Worm (Caenorhabditis elegans) whole organism, L1 larva: ENCODE data around the gene Y46E12A.5.

Experiments
- C04F5.9 ChIP-seq: sonication (generic microtip); optimal IDR thresholded peaks from 2 replicates; lab custom pipeline; 2016; ENCODE audit warnings: missing genetic modification characterization, missing compliant biosample characterization
- C34B4.2 ChIP-seq: sonication (generic microtip); optimal IDR thresholded peaks from 2 replicates; lab custom pipeline; 2017; ENCODE audit warnings: mild to moderate bottlenecking, missing genetic modification characterization, missing compliant biosample characterization
- blmp-1 ChIP-seq: fragments of 150-350 bp; optimal IDR thresholded peaks from 2 replicates; lab custom pipeline; 2014; ENCODE audit warnings: missing biosample characterization, missing genetic modification characterization
- ceh-63 ChIP-seq: fragments of 200-800 bp; sonication (Bioruptor generic); optimal IDR thresholded peaks from 2 replicates; lab custom pipeline; 2018; ENCODE audit warnings: mild to moderate bottlenecking, missing genetic modification characterization, missing compliant biosample characterization
- ceh-8 ChIP-seq: fragments of 200-800 bp; sonication (Bioruptor generic); optimal IDR thresholded peaks from 2 replicates; lab custom pipeline; 2018; ENCODE audit warnings: mild to moderate bottlenecking, missing genetic modification characterization, moderate library complexity, missing compliant biosample characterization
- ces-1 ChIP-seq: fragments of 150-350 bp; optimal IDR thresholded peaks from 2 replicates; lab custom pipeline; 2014; ENCODE audit warnings: missing biosample characterization, missing genetic modification reagents, missing genetic modification characterization
- dpl-1 ChIP-seq, 3 experiments: fragments of 150-350 bp in 2 of 3; sonication (generic microtip) in 1 of 3; optimal IDR thresholded peaks; 2 replicates each; lab custom pipeline; 2014 to 2017; ENCODE audit warnings: missing biosample characterization in 3 of 3, missing genetic modification characterization in 3 of 3, missing genetic modification reagents in 3 of 3
- egl-27 ChIP-seq, 2 experiments: fragments of 150-350 bp in 1 of 2; sonication (generic microtip); optimal IDR thresholded peaks; 3 replicates each; lab custom pipeline; 2017 to 2018; ENCODE audit warnings: missing biosample characterization in 2 of 2, missing genetic modification characterization in 2 of 2, missing genetic modification reagents in 2 of 2
- elt-2 ChIP-seq: sonication (generic microtip); optimal IDR thresholded peaks from 2 replicates; lab custom pipeline; 2016; ENCODE audit warnings: missing genetic modification characterization, mild to moderate bottlenecking, inconsistent platforms, missing compliant biosample characterization, missing genetic modification reagents
- fkh-10 ChIP-seq: sonication (generic microtip); optimal IDR thresholded peaks from 2 replicates; lab custom pipeline; 2017; ENCODE audit warnings: missing biosample characterization, missing genetic modification reagents, missing genetic modification characterization
- fkh-8 ChIP-seq: sonication (generic microtip); optimal IDR thresholded peaks from 2 replicates; lab custom pipeline; 2016; ENCODE audit warnings: mild to moderate bottlenecking, missing genetic modification characterization, missing compliant biosample characterization
- grh-1 ChIP-seq: fragments of 200-800 bp; sonication (Bioruptor generic); IDR thresholded peaks from 2 replicates; pipeline ENCODE4 v1.3.6; 2022; ENCODE audit warnings: missing genetic modification reagents, missing genetic modification characterization, missing compliant biosample characterization
- hlh-4 ChIP-seq: sonication (generic microtip); optimal IDR thresholded peaks from 2 replicates; lab custom pipeline; 2016; ENCODE audit warnings: mild to moderate bottlenecking, missing genetic modification characterization, missing compliant biosample characterization
- hpl-2 ChIP-seq: fragments of 150-350 bp; optimal IDR thresholded peaks from 2 replicates; lab custom pipeline; 2014; ENCODE audit warnings: missing biosample characterization, missing genetic modification reagents, missing genetic modification characterization
- jun-1 ChIP-seq: fragments of 150-350 bp; optimal IDR thresholded peaks from 2 replicates; lab custom pipeline; 2014; ENCODE audit warnings: missing biosample characterization, missing genetic modification reagents, missing genetic modification characterization
- lin-13 ChIP-seq: fragments of 150-350 bp; optimal IDR thresholded peaks from 2 replicates; lab custom pipeline; 2014; ENCODE audit warnings: missing biosample characterization, missing genetic modification reagents, missing genetic modification characterization
- lir-3 ChIP-seq: sonication (generic microtip); optimal IDR thresholded peaks from 2 replicates; lab custom pipeline; 2016; ENCODE audit warnings: mild to moderate bottlenecking, missing genetic modification characterization, moderate library complexity, missing compliant biosample characterization; ENCODE audit not compliant: poor library complexity
- mab-9 ChIP-seq: fragments of 200-800 bp; sonication (Bioruptor generic); IDR thresholded peaks from 2 replicates; pipeline ENCODE4 v1.3.6; 2022; ENCODE audit warnings: missing genetic modification reagents, missing genetic modification characterization, missing compliant biosample characterization
- mdl-1 ChIP-seq, 2 experiments: fragments of 150-350 bp; optimal IDR thresholded peaks; 2 replicates each; lab custom pipeline; 2014 to 2017; ENCODE audit warnings: missing biosample characterization in 2 of 2, missing genetic modification characterization in 2 of 2, inconsistent platforms in 1 of 2
- mep-1 ChIP-seq: fragments of 150-350 bp; optimal IDR thresholded peaks from 2 replicates; lab custom pipeline; 2014; ENCODE audit warnings: missing biosample characterization, missing genetic modification characterization
- nhr-11 ChIP-seq: fragments of 150-350 bp; optimal IDR thresholded peaks from 2 replicates; lab custom pipeline; 2014; ENCODE audit warnings: missing biosample characterization, missing genetic modification characterization
- nhr-12 ChIP-seq: sonication (generic microtip); optimal IDR thresholded peaks from 2 replicates; lab custom pipeline; 2017; ENCODE audit warnings: missing biosample characterization, missing genetic modification characterization
- nhr-19 ChIP-seq: fragments of 200-800 bp; sonication (Bioruptor generic); conservative IDR thresholded peaks from 2 replicates; pipeline ENCODE4 v1.3.6; 2022; ENCODE audit warnings: missing genetic modification characterization, missing compliant biosample characterization
- nhr-77 ChIP-seq: fragments of 150-350 bp; optimal IDR thresholded peaks from 2 replicates; lab custom pipeline; 2014; ENCODE audit warnings: missing biosample characterization, missing genetic modification characterization
- rnt-1 ChIP-seq: sonication (generic microtip); optimal IDR thresholded peaks from 2 replicates; lab custom pipeline; 2016; ENCODE audit warnings: mild to moderate bottlenecking, missing genetic modification characterization, moderate library complexity, missing compliant biosample characterization
- snpc-4 ChIP-seq: fragments of 150-350 bp; optimal IDR thresholded peaks from 2 replicates; lab custom pipeline; 2014; ENCODE audit warnings: missing biosample characterization, missing genetic modification characterization
- snu-23 ChIP-seq: sonication (generic microtip); optimal IDR thresholded peaks from 2 replicates; lab custom pipeline; 2016; ENCODE audit warnings: missing genetic modification characterization, missing compliant biosample characterization
- unc-130 ChIP-seq: fragments of 150-350 bp; optimal IDR thresholded peaks from 2 replicates; lab custom pipeline; 2017; ENCODE audit warnings: missing biosample characterization, missing genetic modification characterization, inconsistent platforms
- unc-30 ChIP-seq: sonication (generic microtip); optimal IDR thresholded peaks from 2 replicates; lab custom pipeline; 2017; ENCODE audit warnings: missing biosample characterization, missing genetic modification characterization
- unc-62 ChIP-seq: fragments of 150-350 bp; optimal IDR thresholded peaks from 2 replicates; lab custom pipeline; 2014; ENCODE audit warnings: missing biosample characterization, missing genetic modification reagents, missing genetic modification characterization
- unc-98 ChIP-seq: fragments of 200-800 bp; sonication (Bioruptor generic); IDR thresholded peaks from 2 replicates; pipeline ENCODE4 v1.3.6; 2022; ENCODE audit warnings: missing genetic modification characterization, missing compliant biosample characterization
- zag-1 ChIP-seq: fragments of 150-350 bp; optimal IDR thresholded peaks from 2 replicates; lab custom pipeline; 2014; ENCODE audit warnings: missing biosample characterization, missing genetic modification characterization
- ztf-11 ChIP-seq, 2 experiments: sonication (generic microtip); optimal IDR thresholded peaks; 2 replicates each; lab custom pipeline; 2016 to 2017; ENCODE audit warnings: missing genetic modification characterization in 2 of 2, missing biosample characterization in 1 of 2, missing compliant biosample characterization in 1 of 2
- ztf-4 ChIP-seq: fragments of 150-350 bp; optimal IDR thresholded peaks from 2 replicates; lab custom pipeline; 2014; ENCODE audit warnings: missing biosample characterization, missing genetic modification characterization

Gene Y46E12A.5

ce11 chrIII:1758151-1758550 is at the start of gene Y46E12A.5:
Gene Y46E12A.5 (minus strand): TSS chrIII:1758251.
- TF ChIP-seq C04F5.9 (tag; lab: Kevin White, UChicago) (no peak), dpl-1 (GFP tag; optimal IDR thresholded peaks at IDR 0.05; lab: Kevin White, UChicago) (no peak), nhr-11 (tag; lab: Kevin White, UChicago) (no peak), ceh-63 (GFP tag; lab: Kevin White, UChicago) (no peak), nhr-19 (GFP tag; lab: Robert Waterston, UW) (no peak), fkh-10 (GFP tag; lab: Kevin White, UChicago) (no peak), hpl-2 (no peak), blmp-1 (tag; lab: Kevin White, UChicago) (no peak), ces-1 (GFP tag; lab: Kevin White, UChicago) (no peak), unc-30 (tag; lab: Kevin White, UChicago) (no peak), ztf-11 (tag; optimal IDR thresholded peaks at IDR 0.05; lab: Kevin White, UChicago) (no peak), unc-98 (GFP tag; lab: Robert Waterston, UW) (no peak), egl-27 (tag; optimal IDR thresholded peaks at IDR 0.05; lab: Kevin White, UChicago) (no peak), ztf-4 (tag; lab: Kevin White, UChicago) (no peak), rnt-1 (tag; lab: Kevin White, UChicago) (no peak), lir-3 (tag; lab: Kevin White, UChicago) (no peak)
- TF ChIP-seq, all 84 proteins: peak for 0

ce11 chrIII:1806183-1806798 is 48.2 kb upstream of the Y46E12A.5 start:
- TF ChIP-seq unc-130 (tag; lab: Kevin White, UChicago): no peak
- no peak for TF ChIP-seq fkh-8 (tag; lab: Kevin White, UChicago)
- TF ChIP-seq ceh-8 (GFP tag; lab: Kevin White, UChicago): peak; percentile 64
- TF ChIP-seq elt-2: no peak

ce11 chrIII:1805415-1806008 is 47.5 kb upstream of the Y46E12A.5 start:
- TF ChIP-seq zag-1 (no peak), nhr-12 (tag; lab: Kevin White, UChicago) (no peak), ceh-63 (GFP tag; lab: Kevin White, UChicago) (no peak), unc-62 (GFP tag; lab: Kevin White, UChicago) (no peak), snpc-4 (tag; lab: Kevin White, UChicago) (no peak), lin-13 (GFP tag; lab: Kevin White, UChicago) (no peak), mab-9 (GFP tag; lab: Robert Waterston, UW) (no peak), hlh-4 (tag; lab: Kevin White, UChicago) (no peak), nhr-77 (no peak), C34B4.2 (tag; lab: Kevin White, UChicago) (no peak), C04F5.9 (tag; lab: Kevin White, UChicago) (no peak), snu-23 (GFP tag; lab: Kevin White, UChicago) (no peak), fkh-10 (GFP tag; lab: Kevin White, UChicago) (no peak), grh-1 (GFP tag; lab: Robert Waterston, UW) (no peak), fkh-8 (tag; lab: Kevin White, UChicago) (no peak), ztf-4 (tag; lab: Kevin White, UChicago) (no peak), nhr-11 (tag; lab: Kevin White, UChicago) (no peak), mep-1 (tag; lab: Kevin White, UChicago) (no peak)

ce11 chrIII:1804477-1804876 is 46.4 kb upstream of the Y46E12A.5 start:
- no peak for TF ChIP-seq nhr-77
- TF ChIP-seq jun-1 (tag; lab: Kevin White, UChicago): no peak
- TF ChIP-seq mdl-1 (tag; optimal IDR thresholded peaks at IDR 0.05; lab: Kevin White, UChicago): no peak
- no peak for TF ChIP-seq ztf-11 (tag; optimal IDR thresholded peaks at IDR 0.05; lab: Kevin White, UChicago)
